Fruit fly (Drosophila melanogaster): ENCODE measurements around the gene CG7920.

DNA sequence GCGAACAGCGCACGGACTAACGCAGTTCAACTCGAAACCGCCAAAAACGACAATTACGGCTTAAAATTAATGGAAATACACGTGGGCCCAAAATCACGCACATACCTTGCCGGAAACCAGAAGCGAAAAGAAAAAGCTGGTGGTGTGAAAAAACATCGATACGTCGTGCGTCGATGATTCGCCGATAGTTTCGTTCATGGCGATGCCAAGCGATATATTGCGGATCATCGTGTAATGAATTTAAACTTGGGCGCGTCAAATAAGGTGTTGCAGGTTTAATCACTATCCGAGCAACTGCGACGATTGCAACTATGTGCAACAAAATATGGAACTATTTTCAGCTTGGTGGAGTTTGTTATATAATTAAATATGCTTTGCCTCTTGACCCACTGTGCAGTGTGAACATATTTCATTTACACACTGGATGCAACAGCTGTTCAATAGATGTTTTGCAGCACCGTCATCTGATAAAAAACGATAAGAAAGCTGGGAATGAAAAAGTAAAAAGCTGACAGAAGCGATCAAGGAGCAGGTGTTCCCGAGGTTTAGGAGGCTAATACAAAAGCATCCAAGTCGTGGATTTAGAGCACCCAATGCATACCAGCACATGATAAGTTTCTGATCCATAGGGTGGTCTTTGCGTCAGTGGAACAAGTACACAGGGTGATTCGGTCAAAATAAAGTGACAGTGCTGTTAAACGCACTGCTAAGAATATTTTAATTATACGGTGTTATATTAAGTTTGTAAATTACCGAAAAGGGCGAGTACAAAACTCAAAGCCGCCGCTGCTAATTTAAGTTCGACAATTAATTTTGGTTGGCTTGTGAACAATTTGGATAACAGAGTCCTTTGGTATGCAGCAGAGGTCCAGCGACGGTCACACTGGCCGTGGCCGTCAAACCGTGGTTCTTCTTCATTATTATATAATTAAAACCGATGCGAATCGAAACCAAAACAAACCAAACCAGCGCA, 31.2 kb upstream of the CG7920 start, which contains the start of the genes RpL32 and CG7943:
- TF ChIP-seq CG8478 (optimal IDR thresholded peaks at IDR 0.05), result no peak
- TF ChIP-seq CTCF (optimal IDR thresholded peaks at IDR 0.05), result peak in 1 of 2 experiments; percentile 41
